Fruit fly (Drosophila melanogaster) whole organism, embryonic: ENCODE results near the gene IntS14.
A peak's percentile ranks its signal among the peaks of the same experiment; 100 is the strongest.

Experiments
- Ada2b ChIP-seq: fragments of 200-800 bp; sonication (Bioruptor generic); IDR thresholded peaks from 2 replicates; pipeline ENCODE4 v1.3.6; 2022; ENCODE audit warnings: missing biosample characterization, missing genetic modification characterization
- Bgb ChIP-seq: fragments of 200-800 bp; sonication (Bioruptor generic); IDR thresholded peaks from 2 replicates; pipeline ENCODE4 v1.3.6; 2022; ENCODE audit warnings: missing biosample characterization, missing genetic modification characterization; ENCODE audit not compliant: partially characterized antibody
- CG11085 ChIP-seq: fragments of 200-800 bp; sonication (Bioruptor generic); IDR thresholded peaks from 2 replicates; pipeline ENCODE4 v1.3.6; 2022; ENCODE audit warnings: missing biosample characterization, missing genetic modification characterization
- CG11456 ChIP-seq: fragments of 200-800 bp; sonication (Bioruptor generic); IDR thresholded peaks from 3 replicates; pipeline ENCODE4 v1.3.6; 2022; ENCODE audit warnings: missing biosample characterization, missing genetic modification characterization
- CG14441 ChIP-seq: fragments of 200-800 bp; sonication (Bioruptor generic); IDR thresholded peaks from 2 replicates; pipeline ENCODE4 v1.3.6; 2022; ENCODE audit warnings: missing biosample characterization, missing genetic modification characterization
- CG14860 ChIP-seq: fragments of 200-800 bp; sonication (Bioruptor generic); IDR thresholded peaks from 3 replicates; pipeline ENCODE4 v1.3.6; 2022; ENCODE audit warnings: missing biosample characterization, missing genetic modification characterization; ENCODE audit not compliant: partially characterized antibody
- CG15011 ChIP-seq: fragments of 200-800 bp; sonication (Bioruptor generic); optimal IDR thresholded peaks from 3 replicates; lab custom pipeline; 2018; ENCODE audit warnings: missing biosample characterization, mild to moderate bottlenecking, missing genetic modification characterization
- CG18476 ChIP-seq: fragments of 200-800 bp; sonication (Bioruptor generic); optimal IDR thresholded peaks from 2 replicates; lab custom pipeline; 2016; ENCODE audit warnings: missing biosample characterization, mild to moderate bottlenecking, missing genetic modification characterization
- CG18619 ChIP-seq: fragments of 200-800 bp; sonication (Bioruptor generic); optimal IDR thresholded peaks from 3 replicates; lab custom pipeline; 2017; ENCODE audit warnings: missing biosample characterization, mild to moderate bottlenecking, missing genetic modification characterization
- CG32767 ChIP-seq: fragments of 200-800 bp; sonication (Bioruptor generic); IDR thresholded peaks from 2 replicates; pipeline ENCODE4 v1.3.6; 2022; ENCODE audit warnings: missing biosample characterization, missing genetic modification characterization
- CG3281 ChIP-seq: fragments of 200-800 bp; sonication (Bioruptor generic); optimal IDR thresholded peaks from 3 replicates; lab custom pipeline; 2017; ENCODE audit warnings: missing biosample characterization, mild to moderate bottlenecking, missing genetic modification characterization
- CG33557 ChIP-seq: fragments of 200-800 bp; sonication (Bioruptor generic); optimal IDR thresholded peaks from 2 replicates; lab custom pipeline; 2019; ENCODE audit warnings: missing biosample characterization, mild to moderate bottlenecking, missing genetic modification characterization, moderate library complexity
- CG34376 ChIP-seq: fragments of 200-800 bp; sonication (Bioruptor generic); optimal IDR thresholded peaks from 2 replicates; lab custom pipeline; 2018; ENCODE audit warnings: missing biosample characterization, mild to moderate bottlenecking, missing genetic modification characterization
- CG3847 ChIP-seq: fragments of 200-800 bp; sonication (Bioruptor generic); IDR thresholded peaks from 2 replicates; pipeline ENCODE4 v1.3.6; 2022; ENCODE audit warnings: missing biosample characterization, missing genetic modification characterization
- CG5180 ChIP-seq: fragments of 200-800 bp; sonication (Bioruptor generic); optimal IDR thresholded peaks from 3 replicates; lab custom pipeline; 2017; ENCODE audit warnings: missing biosample characterization, missing genetic modification characterization, mild to moderate bottlenecking, moderate library complexity, missing genetic modification reagents
- CG7786 ChIP-seq: fragments of 200-800 bp; sonication (Bioruptor generic); optimal IDR thresholded peaks from 2 replicates; lab custom pipeline; 2016; ENCODE audit warnings: missing biosample characterization, missing genetic modification characterization
- CG8089 ChIP-seq: fragments of 200-800 bp; sonication (Bioruptor generic); optimal IDR thresholded peaks from 3 replicates; lab custom pipeline; 2016; ENCODE audit warnings: missing biosample characterization, missing genetic modification characterization
- CG9797 ChIP-seq: fragments of 200-800 bp; sonication (Bioruptor generic); optimal IDR thresholded peaks from 3 replicates; lab custom pipeline; 2018; ENCODE audit warnings: missing biosample characterization, mild to moderate bottlenecking, missing genetic modification characterization
- CrebB ChIP-seq: fragments of 200-800 bp; sonication (Bioruptor generic); optimal IDR thresholded peaks from 3 replicates; lab custom pipeline; 2018; ENCODE audit warnings: missing biosample characterization, mild to moderate bottlenecking, missing genetic modification characterization
- D ChIP-seq, 2 experiments: fragments of 200-800 bp in 1 of 2; fragments of >200 bp in 1 of 2; sonication (Bioruptor generic) in 1 of 2; optimal IDR thresholded peaks; 2 replicates in 1 of 2; 3 replicates in 1 of 2; lab custom pipeline; 2017; ENCODE audit warnings: mild to moderate bottlenecking in 1 of 2, missing biosample characterization in 1 of 2, missing genetic modification characterization in 1 of 2, missing genetic modification reagents in 1 of 2
- Dip3 ChIP-seq: fragments of 200-800 bp; sonication (Bioruptor generic); optimal IDR thresholded peaks from 3 replicates; lab custom pipeline; 2016; ENCODE audit warnings: missing biosample characterization, missing genetic modification characterization
- Dll ChIP-seq: fragments of 200-800 bp; sonication (Bioruptor generic); IDR thresholded peaks from 4 replicates; pipeline ENCODE4 v1.3.6; 2022; ENCODE audit warnings: missing biosample characterization, missing genetic modification characterization; ENCODE audit not compliant: partially characterized antibody
- Ets65A ChIP-seq: fragments of 200-800 bp; sonication (Bioruptor generic); peaks from one replicate; lab custom pipeline; 2016; ENCODE audit warnings: missing biosample characterization, missing genetic modification characterization
- HmgZ ChIP-seq: fragments of 200-800 bp; sonication (Bioruptor generic); optimal IDR thresholded peaks from 2 replicates; lab custom pipeline; 2018; ENCODE audit warnings: missing biosample characterization, mild to moderate bottlenecking, missing genetic modification characterization
- MBD-R2 ChIP-seq: fragments of 200-800 bp; sonication (Bioruptor generic); IDR thresholded peaks from 2 replicates; pipeline ENCODE4 v1.3.6; 2022; ENCODE audit warnings: missing biosample characterization, missing genetic modification characterization
- Opbp ChIP-seq: fragments of 200-800 bp; sonication (Bioruptor generic); IDR thresholded peaks from 3 replicates; pipeline ENCODE4 v1.3.6; 2022; ENCODE audit warnings: missing biosample characterization, missing genetic modification characterization; ENCODE audit not compliant: partially characterized antibody
- Rfx ChIP-seq: fragments of 200-800 bp; sonication (Bioruptor generic); IDR thresholded peaks from 2 replicates; pipeline ENCODE4 v1.3.6; 2022; ENCODE audit warnings: missing biosample characterization, missing genetic modification characterization
- Sin3A ChIP-seq: fragments of >200 bp; optimal IDR thresholded peaks from 2 replicates; lab custom pipeline; 2018
- Sry-δ ChIP-seq: fragments of 200-800 bp; sonication (Bioruptor generic); optimal IDR thresholded peaks from 2 replicates; lab custom pipeline; 2016; ENCODE audit warnings: missing biosample characterization, missing genetic modification characterization
- Trl ChIP-seq, 3 experiments: fragments of >200 bp in 2 of 3; fragments of 200-800 bp in 1 of 3; sonication (Bioruptor generic) in 1 of 3; optimal IDR thresholded peaks; 2 replicates in 1 of 3; 3 replicates in 2 of 3; lab custom pipeline; 2016 to 2017; ENCODE audit warnings: missing biosample characterization in 1 of 3, missing genetic modification characterization in 1 of 3
- YL-1 ChIP-seq: fragments of 200-800 bp; sonication (Bioruptor generic); optimal IDR thresholded peaks from 3 replicates; lab custom pipeline; 2017; ENCODE audit warnings: missing biosample characterization, mild to moderate bottlenecking, missing genetic modification characterization
- chn ChIP-seq: fragments of 200-800 bp; sonication (Bioruptor generic); optimal IDR thresholded peaks from 2 replicates; lab custom pipeline; 2016; ENCODE audit warnings: missing biosample characterization, missing genetic modification characterization
- crp ChIP-seq, 2 experiments: fragments of 200-800 bp; sonication (Bioruptor generic); optimal IDR thresholded peaks; 2 replicates in 1 of 2; 3 replicates in 1 of 2; lab custom pipeline; 2017; ENCODE audit warnings: missing biosample characterization in 2 of 2, missing genetic modification characterization in 2 of 2, mild to moderate bottlenecking in 1 of 2, moderate library complexity in 1 of 2
- ems ChIP-seq: fragments of 200-800 bp; sonication (Bioruptor generic); optimal IDR thresholded peaks from 3 replicates; lab custom pipeline; 2016; ENCODE audit warnings: missing biosample characterization, missing genetic modification characterization
- esg ChIP-seq: fragments of 200-800 bp; sonication (Bioruptor generic); conservative IDR thresholded peaks from 2 replicates; pipeline ENCODE4 v1.3.6; 2022; ENCODE audit warnings: missing biosample characterization, missing genetic modification characterization
- gce ChIP-seq: fragments of 200-800 bp; sonication (Bioruptor generic); IDR thresholded peaks from 3 replicates; pipeline ENCODE4 v1.3.6; 2022; ENCODE audit warnings: missing biosample characterization, missing genetic modification characterization
- gem ChIP-seq: fragments of 200-800 bp; sonication (Bioruptor generic); optimal IDR thresholded peaks from 2 replicates; lab custom pipeline; 2019; ENCODE audit warnings: missing biosample characterization, mild to moderate bottlenecking, missing genetic modification characterization, moderate library complexity
- gt ChIP-seq: fragments of 200-800 bp; sonication (Bioruptor generic); IDR thresholded peaks from 2 replicates; pipeline ENCODE4 v1.3.6; 2022; ENCODE audit warnings: missing biosample characterization, missing genetic modification characterization
- hbn ChIP-seq: fragments of 200-800 bp; sonication (Bioruptor generic); IDR thresholded peaks from 2 replicates; pipeline ENCODE4 v1.3.6; 2022; ENCODE audit warnings: missing biosample characterization, missing genetic modification characterization; ENCODE audit not compliant: partially characterized antibody
- inv ChIP-seq: fragments of 200-800 bp; sonication (Bioruptor generic); IDR thresholded peaks from 2 replicates; pipeline ENCODE4 v1.3.6; 2022; ENCODE audit warnings: missing biosample characterization, missing genetic modification characterization; ENCODE audit not compliant: partially characterized antibody
- nerfin-2 ChIP-seq: fragments of 200-800 bp; sonication (Bioruptor generic); IDR thresholded peaks from 2 replicates; pipeline ENCODE4 v1.3.6; 2022; ENCODE audit warnings: missing biosample characterization, missing genetic modification characterization; ENCODE audit not compliant: partially characterized antibody
- pzg ChIP-seq: fragments of 200-800 bp; sonication (Bioruptor generic); optimal IDR thresholded peaks from 3 replicates; lab custom pipeline; 2018; ENCODE audit warnings: missing biosample characterization, mild to moderate bottlenecking, missing genetic modification characterization, moderate library complexity
- row ChIP-seq: fragments of 200-800 bp; sonication (Bioruptor generic); IDR thresholded peaks from 3 replicates; pipeline ENCODE4 v1.3.6; 2022; ENCODE audit warnings: missing biosample characterization, missing genetic modification characterization
- tna ChIP-seq: fragments of 200-800 bp; sonication (Bioruptor generic); IDR thresholded peaks from 2 replicates; pipeline ENCODE4 v1.3.6; 2022; ENCODE audit warnings: missing biosample characterization, missing genetic modification characterization; ENCODE audit not compliant: partially characterized antibody
- vnd ChIP-seq: fragments of 200-800 bp; sonication (Bioruptor generic); IDR thresholded peaks from 3 replicates; pipeline ENCODE4 v1.3.6; 2022; ENCODE audit warnings: missing biosample characterization, missing genetic modification characterization; ENCODE audit not compliant: partially characterized antibody
- zen2 ChIP-seq: fragments of 200-800 bp; sonication (Bioruptor generic); IDR thresholded peaks from 3 replicates; pipeline ENCODE4 v1.3.6; 2022; ENCODE audit warnings: missing biosample characterization, missing genetic modification characterization; ENCODE audit not compliant: partially characterized antibody
- zfh1 ChIP-seq: fragments of 200-800 bp; sonication (Bioruptor generic); IDR thresholded peaks from 3 replicates; pipeline ENCODE4 v1.3.6; 2022; ENCODE audit warnings: missing biosample characterization, missing genetic modification characterization
- zfh2 ChIP-seq: fragments of 200-800 bp; sonication (Bioruptor generic); optimal IDR thresholded peaks from 2 replicates; lab custom pipeline; 2016; ENCODE audit warnings: missing biosample characterization, missing genetic modification characterization

IntS14 gene

DNA sequence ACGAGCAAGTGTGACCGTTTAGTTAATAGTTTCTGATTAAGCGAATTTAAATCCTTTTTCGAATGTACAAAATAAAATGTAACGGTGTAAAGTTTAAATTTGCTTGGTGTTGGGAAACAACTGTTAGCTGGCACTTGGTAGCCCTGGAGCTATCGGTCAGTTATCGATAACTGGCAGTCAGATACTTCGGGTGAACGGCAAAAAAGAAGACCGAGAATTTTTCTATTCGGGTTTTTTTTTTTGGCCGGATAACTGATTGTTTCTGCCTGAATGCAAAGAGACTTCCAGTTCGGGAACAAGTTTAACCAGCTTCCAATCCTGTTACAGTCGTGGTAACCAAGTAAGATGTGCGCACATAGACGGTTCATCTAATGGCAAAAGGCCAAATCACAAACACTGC lies 13.3 kb downstream of the IntS14 start, which contains the start of gene CG4896 (continued):
- peak; percentile 26; the same call in 1 of the 2 replicates for TF ChIP-seq tna (GFP tag; lab: Robert Waterston, UW)
- peak; percentile 63 for TF ChIP-seq Rfx
- TF ChIP-seq nerfin-2 (GFP tag; lab: Robert Waterston, UW) = peak; percentile 62
- TF ChIP-seq Trl (optimal IDR thresholded peaks at IDR 0.05; lab: Kevin White, UChicago) = no peak
- peak; percentile 17 for TF ChIP-seq Trl (GFP tag; optimal IDR thresholded peaks at IDR 0.05; lab: Kevin White, UChicago)
- no peak for TF ChIP-seq D (optimal IDR thresholded peaks at IDR 0.05; lab: Kevin White, UChicago)
- no peak for TF ChIP-seq D (GFP tag; optimal IDR thresholded peaks at IDR 0.05; lab: Kevin White, UChicago)
- TF ChIP-seq CG18476 (GFP tag; lab: Kevin White, UChicago) = no peak
- peak; percentile 81 for TF ChIP-seq pzg (GFP tag; lab: Kevin White, UChicago)
- TF ChIP-seq CG34376 (GFP tag; lab: Kevin White, UChicago) = peak; percentile 7
- TF ChIP-seq CG14860 (GFP tag; lab: Robert Waterston, UW) = peak; percentile 57; the same call in 2 of the 3 replicates
- peak; percentile 36 for TF ChIP-seq zfh2 (GFP tag; lab: Kevin White, UChicago)
- TF ChIP-seq CG32767 = no peak
- peak; percentile 85 for TF ChIP-seq MBD-R2
- no peak for TF ChIP-seq CrebB (tag; lab: Kevin White, UChicago)
- TF ChIP-seq CG7786 (GFP tag; lab: Kevin White, UChicago) = peak; percentile 4
- TF ChIP-seq ems (GFP tag; lab: Kevin White, UChicago) = peak; percentile 28
- TF ChIP-seq HmgZ (tag; lab: Kevin White, UChicago) = peak; percentile 37
- peak; percentile 14 for TF ChIP-seq CG9797 (GFP tag; lab: Kevin White, UChicago)
- TF ChIP-seq CG5180 (GFP tag; lab: Kevin White, UChicago) = no peak
- peak; percentile 37 for TF ChIP-seq CG3847 (GFP tag; lab: Robert Waterston, UW)
- TF ChIP-seq chn (GFP tag; lab: Kevin White, UChicago) = no peak
- TF ChIP-seq CG33557 (GFP tag; lab: Kevin White, UChicago) = no peak
- peak; percentile 36; the same call in 1 of the 2 replicates for TF ChIP-seq inv
- peak; percentile 27; the same call in 1 of the 3 replicates for TF ChIP-seq row (GFP tag; lab: Robert Waterston, UW)
- peak; percentile 38; the same call in 1 of the 3 replicates for TF ChIP-seq vnd (GFP tag; lab: Robert Waterston, UW)
- TF ChIP-seq Sin3A = peak; percentile 29
- TF ChIP-seq YL-1 (GFP tag; lab: Kevin White, UChicago) = peak; percentile 83
- no peak for TF ChIP-seq Ada2b (GFP tag; lab: Robert Waterston, UW)
- TF ChIP-seq zen2 = peak; percentile 29; the same call in 1 of the 3 replicates
- TF ChIP-seq gem (tag; lab: Kevin White, UChicago) = no peak

DNA sequence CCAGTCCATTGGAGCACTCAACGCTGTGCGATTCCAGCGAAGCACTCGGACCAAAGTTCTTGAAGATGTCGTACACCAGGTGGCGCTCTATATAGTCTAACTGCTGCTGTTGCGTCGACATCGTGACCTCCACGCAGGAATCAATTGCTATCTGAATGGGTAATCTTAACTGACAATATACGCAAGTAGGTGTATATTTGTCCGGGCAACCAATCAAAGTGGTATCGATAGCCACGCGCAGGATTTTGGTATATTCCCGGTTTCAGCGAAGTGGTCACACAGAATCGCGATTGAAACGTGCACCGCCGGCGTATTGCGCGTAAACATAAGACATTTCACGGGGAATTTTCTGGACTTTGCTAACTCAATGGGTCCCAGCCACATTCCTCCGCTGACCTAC lies 19.6 kb downstream of the IntS14 start, which contains the start of the genes CG5126 and Tgt:
Gene CG5126, minus strand, starts transcription at position 222 of the 400 bp plus-strand sequence.
Gene Tgt, plus strand, starts transcription at position 267 of the 400 bp plus-strand sequence.
- no peak for TF ChIP-seq gce (GFP tag; lab: Robert Waterston, UW)
- peak; percentile 34; the same call in 1 of the 2 replicates for TF ChIP-seq hbn (GFP tag; lab: Robert Waterston, UW)
- TF ChIP-seq Opbp (GFP tag; lab: Robert Waterston, UW) = no peak
- no peak for TF ChIP-seq zfh1 (GFP tag; lab: Robert Waterston, UW)
- no peak for TF ChIP-seq Ets65A (GFP tag; lab: Kevin White, UChicago)
- TF ChIP-seq CG3281 (GFP tag; lab: Kevin White, UChicago) = no peak
- peak; percentile 20; the same call in 1 of the 2 replicates for TF ChIP-seq tna (GFP tag; lab: Robert Waterston, UW)
- no peak for TF ChIP-seq CG11456 (GFP tag; lab: Robert Waterston, UW)
- TF ChIP-seq gt = no peak
- TF ChIP-seq CG7786 (GFP tag; lab: Kevin White, UChicago) = no peak
- no peak for TF ChIP-seq CG14441 (GFP tag; lab: Robert Waterston, UW)
- TF ChIP-seq Dll = peak; percentile 68; the same call in 2 of the 4 replicates
- no peak for TF ChIP-seq CG11085 (GFP tag; lab: Robert Waterston, UW)
- TF ChIP-seq Sry-δ = peak; percentile 54
- TF ChIP-seq Bgb (GFP tag; lab: Robert Waterston, UW) = peak; percentile 54; the same call in 1 of the 2 replicates
- TF ChIP-seq Dip3 = no peak
- TF ChIP-seq esg (GFP tag; lab: Robert Waterston, UW) = no peak
- no peak for TF ChIP-seq CG18619
- TF ChIP-seq crp (GFP tag; optimal IDR thresholded peaks at IDR 0.05; lab: Kevin White, UChicago) = no peak
- no peak for TF ChIP-seq CG15011 (GFP tag; lab: Kevin White, UChicago)
- TF ChIP-seq CG33557 (GFP tag; lab: Kevin White, UChicago) = no peak
- no peak for TF ChIP-seq CG8089 (GFP tag; lab: Kevin White, UChicago)
